Fruit fly (Drosophila melanogaster) whole organism: Measurements from ENCODE around the gene Pomp.

Experiments used
- EcR ChIP-seq, 2 experiments: fragments of >200 bp; optimal IDR thresholded peaks; 2 replicates each; lab custom pipeline; 2017; ENCODE audit warnings: missing biosample characterization in 2 of 2, missing genetic modification characterization in 2 of 2, missing genetic modification reagents in 2 of 2
- pan ChIP-seq: fragments of >200 bp; optimal IDR thresholded peaks from 2 replicates; lab custom pipeline; 2017
- psq ChIP-seq: fragments of >200 bp; optimal IDR thresholded peaks from 2 replicates; lab custom pipeline; 2017
- usp ChIP-seq: fragments of >200 bp; optimal IDR thresholded peaks from 2 replicates; lab custom pipeline; 2017; ENCODE audit warnings: missing biosample characterization, missing genetic modification characterization, mixed read lengths

DNA sequence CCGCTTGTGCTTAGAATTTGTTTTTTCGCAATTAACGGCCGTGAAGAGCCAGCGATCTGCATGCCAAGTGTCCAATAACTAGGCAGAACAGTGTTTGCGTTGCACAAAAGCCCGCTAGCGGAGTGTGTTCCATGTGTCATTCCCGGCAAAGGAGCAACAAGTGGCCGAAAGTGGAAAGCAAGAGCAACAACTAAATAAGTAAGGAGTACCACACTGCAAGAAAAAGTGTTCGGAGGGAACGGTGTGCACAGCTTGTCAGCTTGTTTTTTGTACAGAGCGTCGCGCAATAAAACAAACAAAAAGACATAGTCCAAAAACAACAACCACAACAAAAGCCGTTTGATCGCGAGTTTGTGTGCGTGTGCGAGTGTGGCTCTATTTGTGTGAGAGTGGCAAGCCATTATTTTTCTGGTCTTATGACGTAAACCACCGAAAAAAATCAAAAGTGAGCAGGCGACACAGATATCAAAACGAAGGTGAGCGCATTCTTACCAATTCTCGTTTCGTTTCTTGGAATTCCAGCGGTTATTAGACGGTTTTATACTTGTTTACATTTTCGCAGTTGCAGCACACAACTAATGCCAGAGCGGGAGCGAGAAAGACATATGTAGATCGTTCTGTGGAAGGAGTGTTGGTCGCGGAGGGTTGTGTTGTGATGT is 29.1 kb upstream of the Pomp start:
- TF ChIP-seq pan (lab: Kevin White, UChicago) = no peak
- no peak for TF ChIP-seq psq (lab: Kevin White, UChicago)
- TF ChIP-seq usp = no peak
- TF ChIP-seq EcR (GFP tag; optimal IDR thresholded peaks at IDR 0.05; lab: Kevin White, UChicago) = no peak
